Fruit fly (Drosophila melanogaster): ENCODE results near the gene CG15728.

Gene CG15728

DNA sequence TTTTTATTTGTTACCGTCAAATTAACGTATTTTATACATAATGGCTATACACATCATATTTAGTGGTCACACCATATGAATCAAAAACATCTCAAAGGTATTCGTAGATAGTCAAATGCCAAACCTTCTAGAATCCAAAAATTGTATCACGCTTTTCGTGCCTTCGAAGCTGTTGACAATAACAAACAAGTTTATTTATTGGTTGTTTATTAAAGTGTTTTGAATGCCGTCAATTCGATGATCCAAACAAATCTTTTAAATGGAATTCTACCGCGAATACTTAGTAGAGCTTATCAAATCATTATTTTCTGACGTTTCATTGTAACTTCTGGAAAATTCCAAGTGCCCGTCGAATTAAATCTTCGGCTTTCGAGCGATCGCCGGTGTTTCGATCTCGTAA, 42.9 kb downstream of the CG15728 start:
- TF ChIP-seq Vsx2 (GFP tag; optimal IDR thresholded peaks at IDR 0.05; ENCODE audit: partially characterized antibody) = no peak
- TF ChIP-seq GATAd (GFP tag; optimal IDR thresholded peaks at IDR 0.05) = no peak
- no peak for TF ChIP-seq h (GFP tag; optimal IDR thresholded peaks at IDR 0.05)
- TF ChIP-seq pan (optimal IDR thresholded peaks at IDR 0.05) = no peak
- no peak for TF ChIP-seq sv (GFP tag; optimal IDR thresholded peaks at IDR 0.05)
- no peak for TF ChIP-seq sage (GFP tag; optimal IDR thresholded peaks at IDR 0.05)
- no peak for TF ChIP-seq Hr78 (GFP tag; optimal IDR thresholded peaks at IDR 0.05)
- no peak for TF ChIP-seq Jra (GFP tag; optimal IDR thresholded peaks at IDR 0.05)
- no peak for TF ChIP-seq CG32264 (GFP tag; optimal IDR thresholded peaks at IDR 0.05)
- no peak for TF ChIP-seq CrebA (GFP tag; optimal IDR thresholded peaks at IDR 0.05; ENCODE audit: borderline replicate concordance)
- TF ChIP-seq Hr83 (GFP tag; optimal IDR thresholded peaks at IDR 0.05; ENCODE audit: poor library complexity, severe bottlenecking) = no peak
- TF ChIP-seq br (GFP tag; optimal IDR thresholded peaks at IDR 0.05) = no peak
- no peak for TF ChIP-seq ey (GFP tag; optimal IDR thresholded peaks at IDR 0.05)
- no peak for TF ChIP-seq woc (GFP tag; optimal IDR thresholded peaks at IDR 0.05)
- no peak for TF ChIP-seq N (GFP tag; optimal IDR thresholded peaks at IDR 0.05)
- no peak for TF ChIP-seq Sp1 (GFP tag; optimal IDR thresholded peaks at IDR 0.05)

DNA sequence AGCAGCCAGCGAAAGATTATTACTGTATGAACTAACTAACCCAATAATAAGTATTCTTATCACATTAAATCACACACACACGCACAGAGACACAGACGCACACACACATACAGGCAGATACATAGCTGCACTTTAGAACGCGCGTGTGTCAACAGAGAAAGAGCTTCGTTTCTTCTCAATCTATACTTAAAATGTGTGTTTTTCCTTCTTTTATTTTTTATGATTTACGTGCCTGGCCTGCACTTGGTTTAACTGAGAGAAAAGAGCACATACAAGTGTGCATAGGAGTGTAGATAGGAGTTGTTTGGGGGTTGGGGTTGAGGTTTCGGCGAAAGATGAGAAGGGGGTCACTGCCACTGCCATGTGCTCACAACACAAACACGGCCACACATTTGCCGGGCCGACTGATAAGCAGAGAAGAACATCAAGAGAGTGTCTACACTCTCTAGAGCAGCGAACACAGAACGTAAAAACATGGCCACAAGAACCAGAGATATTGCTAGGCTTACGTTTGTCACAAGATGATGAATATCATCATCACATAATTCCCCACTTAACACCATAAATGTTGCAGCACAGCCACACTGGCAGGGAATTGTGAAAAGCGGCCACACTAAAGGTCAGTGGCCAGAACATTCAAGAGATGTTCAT, 43.6 kb downstream of the CG15728 start:
- TF ChIP-seq N (GFP tag; optimal IDR thresholded peaks at IDR 0.05) (no peak), CG32264 (GFP tag; optimal IDR thresholded peaks at IDR 0.05) (no peak), dsf (GFP tag; optimal IDR thresholded peaks at IDR 0.05; ENCODE audit: borderline replicate concordance) (no peak), jim (GFP tag; optimal IDR thresholded peaks at IDR 0.05) (no peak), Vsx2 (GFP tag; optimal IDR thresholded peaks at IDR 0.05; ENCODE audit: partially characterized antibody) (no peak), Hr83 (GFP tag; optimal IDR thresholded peaks at IDR 0.05; ENCODE audit: poor library complexity, severe bottlenecking) (no peak), GATAd (GFP tag; optimal IDR thresholded peaks at IDR 0.05) (no peak), Dif (GFP tag; optimal IDR thresholded peaks at IDR 0.05; ENCODE audit: partially characterized antibody) (no peak), Abd-B (GFP tag; optimal IDR thresholded peaks at IDR 0.05) (no peak), rgr (GFP tag; optimal IDR thresholded peaks at IDR 0.05) (no peak), usp (GFP tag; optimal IDR thresholded peaks at IDR 0.05) (no peak), ey (GFP tag; optimal IDR thresholded peaks at IDR 0.05) (no peak), foxo (GFP tag; optimal IDR thresholded peaks at IDR 0.05) (no peak), woc (GFP tag; optimal IDR thresholded peaks at IDR 0.05) (no peak), Mio (GFP tag; optimal IDR thresholded peaks at IDR 0.05) (no peak), Rel (GFP tag; optimal IDR thresholded peaks at IDR 0.05) (no peak), Rel (tag; optimal IDR thresholded peaks at IDR 0.05) (peak; percentile 39), CrebA (GFP tag; optimal IDR thresholded peaks at IDR 0.05; ENCODE audit: borderline replicate concordance) (peak; percentile 22), Hr78 (GFP tag; optimal IDR thresholded peaks at IDR 0.05) (no peak), brk (GFP tag; optimal IDR thresholded peaks at IDR 0.05) (peak; percentile 23), pan (optimal IDR thresholded peaks at IDR 0.05) (no peak), br (GFP tag; optimal IDR thresholded peaks at IDR 0.05) (no peak), dl (GFP tag; optimal IDR thresholded peaks at IDR 0.05; ENCODE audit: insufficient read depth in 1 of 2, partially characterized antibody in 2 of 2) (no peak), CG9705 (GFP tag; optimal IDR thresholded peaks at IDR 0.05) (no peak), sage (GFP tag; optimal IDR thresholded peaks at IDR 0.05) (no peak), h (GFP tag; optimal IDR thresholded peaks at IDR 0.05) (peak; percentile 39), dmrt93B (GFP tag; optimal IDR thresholded peaks at IDR 0.05) (no peak), Hnf4 (GFP tag; optimal IDR thresholded peaks at IDR 0.05) (peak; percentile 24), OdsH (GFP tag; optimal IDR thresholded peaks at IDR 0.05) (no peak), Jra (GFP tag; optimal IDR thresholded peaks at IDR 0.05) (no peak), sv (GFP tag; optimal IDR thresholded peaks at IDR 0.05) (no peak), Myc (optimal IDR thresholded peaks at IDR 0.05) (no peak), tai (GFP tag; optimal IDR thresholded peaks at IDR 0.05) (no peak), fru (GFP tag; optimal IDR thresholded peaks at IDR 0.05) (no peak), psq (GFP tag; optimal IDR thresholded peaks at IDR 0.05) (no peak), Sp1 (GFP tag; optimal IDR thresholded peaks at IDR 0.05) (no peak), Dfd (GFP tag; optimal IDR thresholded peaks at IDR 0.05) (no peak), lola (GFP tag; optimal IDR thresholded peaks at IDR 0.05) (no peak), HLH106 (tag; optimal IDR thresholded peaks at IDR 0.05) (no peak)
